Fruit fly (Drosophila melanogaster): Measurements from ENCODE around the gene RpL17.

Gene RpL17

dm6 chrX:6733291-6734042 lies 10.6 kb downstream of the RpL17 start:
- no peak for TF ChIP-seq H2.0 (GFP tag; IDR thresholded peaks at IDR 0.05)
- TF ChIP-seq CG15269 (tag; optimal IDR thresholded peaks at IDR 0.05) = no peak
- 0 out of 2 replicates have a peak, but pooled peaks have one; percentile 15 for TF ChIP-seq Xrp1 (GFP tag; IDR thresholded peaks at IDR 0.05)
- TF ChIP-seq CG2678 (tag; optimal IDR thresholded peaks at IDR 0.05) = peak; percentile 39
- no peak for TF ChIP-seq CG7786 (GFP tag; optimal IDR thresholded peaks at IDR 0.05)
- TF ChIP-seq nmo (GFP tag; optimal IDR thresholded peaks at IDR 0.05) = no peak
- TF ChIP-seq CG1233 (GFP tag; optimal IDR thresholded peaks at IDR 0.05) = no peak
- TF ChIP-seq Nf-YC (tag; optimal IDR thresholded peaks at IDR 0.05) = no peak
- peak; percentile 3 for TF ChIP-seq fd64A (GFP tag; optimal IDR thresholded peaks at IDR 0.05)
- TF ChIP-seq CG6689 (GFP tag; IDR thresholded peaks at IDR 0.05) = no peak
- peak; percentile 40 for TF ChIP-seq Med (GFP tag)
- TF ChIP-seq CG6791 (GFP tag; IDR thresholded peaks at IDR 0.05; ENCODE audit: partially characterized antibody) = no peak
- TF ChIP-seq Hr39 (optimal IDR thresholded peaks at IDR 0.05) = peak; percentile 93
- TF ChIP-seq odd (GFP tag; optimal IDR thresholded peaks at IDR 0.05) = no peak
- no peak for TF ChIP-seq tll (GFP tag; optimal IDR thresholded peaks at IDR 0.05)
- TF ChIP-seq lab (GFP tag; optimal IDR thresholded peaks at IDR 0.05) = peak; percentile 29
- peak; percentile 38 for TF ChIP-seq CG18599 (GFP tag; optimal IDR thresholded peaks at IDR 0.05)
- no peak for TF ChIP-seq br (optimal IDR thresholded peaks at IDR 0.05)
- no peak for TF ChIP-seq CG10565 (GFP tag; optimal IDR thresholded peaks at IDR 0.05)
- TF ChIP-seq CG17612 (GFP tag; IDR thresholded peaks at IDR 0.05) = no peak
- TF ChIP-seq MBD-R2 (GFP tag; IDR thresholded peaks at IDR 0.05) = no peak
- TF ChIP-seq bcd (GFP tag; optimal IDR thresholded peaks at IDR 0.05) = no peak
- TF ChIP-seq slp2 (GFP tag; optimal IDR thresholded peaks at IDR 0.05) = no peak
- TF ChIP-seq CG11085 (GFP tag; IDR thresholded peaks at IDR 0.05) = no peak
- no peak for TF ChIP-seq Ets65A (GFP tag)
- no peak for TF ChIP-seq Abd-B (GFP tag; optimal IDR thresholded peaks at IDR 0.05)
- TF ChIP-seq Fer1 (GFP tag; optimal IDR thresholded peaks at IDR 0.05) = peak; percentile 14
- no peak for TF ChIP-seq CrebB (tag; optimal IDR thresholded peaks at IDR 0.05)
- peak in 1 of 3 experiments; percentile 53 for TF ChIP-seq Stat92E (GFP tag; optimal IDR thresholded peaks at IDR 0.05)
- no peak for TF ChIP-seq CG32532 (GFP tag; IDR thresholded peaks at IDR 0.05)
- peak in 1 of 3 experiments; percentile 14 for TF ChIP-seq lola (GFP tag; optimal IDR thresholded peaks at IDR 0.05)
- no peak for TF ChIP-seq BtbVII (GFP tag; optimal IDR thresholded peaks at IDR 0.05)
- TF ChIP-seq CG4617 (GFP tag; optimal IDR thresholded peaks at IDR 0.05; ENCODE audit: borderline replicate concordance) = no peak
- no peak for TF ChIP-seq CG8290 (GFP tag; optimal IDR thresholded peaks at IDR 0.05)
- peak in 1 of 2 experiments; percentile 38 for TF ChIP-seq CG8290 (tag; optimal IDR thresholded peaks at IDR 0.05)
- peak; percentile 5 for TF ChIP-seq CG5180 (GFP tag; optimal IDR thresholded peaks at IDR 0.05)
- peak; percentile 42 for TF ChIP-seq sug (tag; optimal IDR thresholded peaks at IDR 0.05)
- TF ChIP-seq CG13296 (GFP tag; optimal IDR thresholded peaks at IDR 0.05) = peak; percentile 34
- TF ChIP-seq ATbp (GFP tag; optimal IDR thresholded peaks at IDR 0.05) = peak; percentile 1
- no peak for TF ChIP-seq CG4360 (GFP tag; IDR thresholded peaks at IDR 0.05)
- no peak for TF ChIP-seq CG5245 (GFP tag; optimal IDR thresholded peaks at IDR 0.05)
- peak; percentile 50 for TF ChIP-seq sens (GFP tag)
- no peak for TF ChIP-seq CG11093 (GFP tag; IDR thresholded peaks at IDR 0.05)
- TF ChIP-seq CG9609 (GFP tag; optimal IDR thresholded peaks at IDR 0.05) = no peak

Data from whole organism, embryonic.